Worm (Caenorhabditis elegans): ENCODE results near the gene pho-13.

The pho-13 gene

DNA sequence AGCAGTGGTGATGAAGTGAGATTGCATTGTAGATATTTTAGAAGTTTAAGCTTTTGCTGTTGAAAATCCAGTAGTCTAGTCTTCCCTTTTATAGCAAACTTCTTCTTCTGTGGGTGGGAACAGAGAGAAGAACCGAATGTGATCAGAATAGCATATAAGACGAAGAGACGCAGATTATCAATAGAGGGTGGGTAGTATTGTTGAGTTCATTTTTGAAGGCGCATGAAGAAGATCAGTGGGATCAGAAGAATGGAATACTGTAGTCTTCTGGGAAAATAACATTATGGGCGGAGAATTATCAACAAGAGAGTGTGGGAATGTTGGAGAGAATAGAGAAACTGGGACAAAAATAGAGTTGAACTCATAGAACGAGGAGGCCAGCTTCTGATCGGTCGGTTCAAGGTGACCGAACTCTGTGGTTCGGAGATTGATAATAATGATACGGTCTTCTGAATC, 14.3 kb upstream of the pho-13 start, which contains the start of gene F46C5.1:
TSS of gene F46C5.1 (minus strand) at position 51 of the 456 bp plus-strand sequence.
- no peak for TF ChIP-seq unc-62 (GFP tag; optimal IDR thresholded peaks at IDR 0.05)

DNA sequence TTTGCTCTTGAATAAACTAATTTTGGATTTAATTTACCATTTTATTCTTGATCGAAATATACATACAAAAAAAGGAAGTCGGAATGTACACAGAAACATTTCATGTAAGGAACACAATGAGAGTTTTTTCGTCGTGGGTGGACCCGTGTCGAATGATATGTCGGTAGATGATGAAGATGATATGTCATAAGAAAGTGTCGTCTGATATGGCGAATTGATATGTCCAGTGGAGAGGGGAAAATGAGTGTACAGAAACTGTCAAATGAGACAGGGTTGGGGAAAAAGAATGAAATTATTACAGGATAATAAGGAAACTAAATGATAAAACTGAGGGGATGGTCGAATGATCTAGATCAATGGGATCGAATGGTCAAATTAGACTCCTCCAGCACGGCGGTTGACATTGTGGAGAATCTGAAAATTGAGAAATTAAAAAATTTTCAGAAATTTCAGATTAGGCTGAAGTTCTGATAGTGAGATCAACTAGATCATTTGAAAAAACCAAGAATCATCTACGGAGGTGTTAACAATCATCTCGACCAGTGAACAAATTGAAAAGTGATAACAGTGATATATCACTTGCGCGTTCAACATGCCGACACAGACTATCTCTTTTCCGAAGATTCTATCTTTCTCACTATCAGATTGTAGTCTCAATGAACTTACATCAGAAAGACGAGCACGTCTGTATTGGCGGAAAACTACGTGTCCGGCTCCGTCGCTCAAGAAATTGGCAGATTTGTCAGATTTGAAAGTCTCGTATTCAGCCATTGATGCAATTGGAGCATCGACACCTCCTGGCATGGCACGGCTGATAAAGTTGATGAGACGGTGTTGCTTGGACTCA, 13.5 kb upstream of the pho-13 start:
- no peak for TF ChIP-seq unc-62 (GFP tag; optimal IDR thresholded peaks at IDR 0.05)

ce11 chrII:8818978-8819896, 12.4 kb upstream of the pho-13 start, which contains the start of gene F46C5.10:
Gene F46C5.10, minus strand, starts transcription at chrII:8819028.
- TF ChIP-seq unc-62 (GFP tag; optimal IDR thresholded peaks at IDR 0.05), result no peak

DNA sequence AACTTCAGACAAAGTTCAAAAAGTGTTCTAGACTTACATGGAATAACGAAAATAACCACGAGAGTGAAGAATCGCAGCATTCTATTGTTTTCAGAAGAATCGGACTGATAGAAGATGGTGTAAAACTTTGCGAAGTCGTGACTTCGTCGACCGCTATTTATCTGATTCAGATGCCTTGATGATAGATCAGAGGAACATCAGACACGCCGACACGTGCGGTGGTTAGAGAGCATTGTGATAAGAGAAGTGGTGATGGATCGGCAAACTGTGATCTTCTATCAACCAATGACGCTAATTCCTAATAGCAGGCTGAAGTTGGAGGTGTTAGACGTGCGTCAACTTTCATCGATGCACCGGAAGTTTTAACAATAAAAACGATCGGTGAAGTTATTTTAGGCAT, 11.4 kb upstream of the pho-13 start:
- no peak for TF ChIP-seq unc-62 (GFP tag; optimal IDR thresholded peaks at IDR 0.05)

DNA sequence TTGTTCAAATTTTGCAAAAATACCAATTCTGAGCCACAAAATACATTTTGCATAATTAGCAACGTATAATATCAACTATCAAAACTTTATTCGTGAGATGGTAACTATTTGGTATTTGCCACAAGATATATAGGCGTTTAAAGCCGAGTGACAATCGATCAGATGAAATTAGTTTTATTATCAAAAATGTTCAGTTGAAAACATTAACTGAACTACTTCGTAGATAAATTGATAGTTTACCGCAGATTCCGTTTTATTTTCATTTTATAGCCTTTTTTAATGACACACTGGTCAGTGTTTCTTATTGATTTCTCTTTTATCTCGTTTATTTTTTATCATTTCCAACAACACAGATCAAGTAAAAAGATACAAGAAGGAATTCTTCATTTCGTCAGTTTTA, 10.4 kb upstream of the pho-13 start:
- TF ChIP-seq unc-62 (GFP tag; optimal IDR thresholded peaks at IDR 0.05), result no peak

DNA sequence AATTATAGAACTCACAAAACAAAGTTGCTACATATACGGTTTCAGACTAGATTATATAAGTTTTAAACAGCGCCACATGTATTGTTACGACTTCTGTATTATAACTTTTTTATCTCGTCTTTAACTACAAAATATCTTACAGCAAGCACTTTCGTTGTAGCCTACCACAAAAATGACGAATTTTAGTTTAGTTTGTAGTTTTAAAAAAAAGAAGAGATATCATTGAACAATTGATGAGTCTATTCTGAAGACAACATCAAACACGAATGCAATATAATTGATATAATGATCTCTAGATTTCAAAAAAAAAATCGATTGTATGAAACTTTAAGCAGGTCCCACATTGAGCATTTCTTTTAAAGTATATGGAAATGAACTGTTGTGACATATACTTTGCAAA, 7.4 kb upstream of the pho-13 start:
- TF ChIP-seq unc-62 (GFP tag; optimal IDR thresholded peaks at IDR 0.05), result no peak

ce11 chrII:8813659-8814058, 6.8 kb upstream of the pho-13 start:
- no peak for TF ChIP-seq unc-62 (GFP tag; optimal IDR thresholded peaks at IDR 0.05)

ce11 chrII:8812346-8812745, 5.5 kb upstream of the pho-13 start:
- TF ChIP-seq unc-62 (GFP tag; optimal IDR thresholded peaks at IDR 0.05), result no peak

ce11 chrII:8811825-8812224, 5.0 kb upstream of the pho-13 start:
- no peak for TF ChIP-seq unc-62 (GFP tag; optimal IDR thresholded peaks at IDR 0.05)

- TF ChIP-seq unc-62 (GFP tag; optimal IDR thresholded peaks at IDR 0.05), result no peak
Measured at ce11 chrII:8810679-8811413, 4.0 kb upstream of the pho-13 start, which contains the start of the genes F46C5.9 and rer-1. Gene F46C5.9, minus strand, starts transcription at chrII:8810729. Gene rer-1, plus strand, starts transcription at chrII:8811370.

DNA sequence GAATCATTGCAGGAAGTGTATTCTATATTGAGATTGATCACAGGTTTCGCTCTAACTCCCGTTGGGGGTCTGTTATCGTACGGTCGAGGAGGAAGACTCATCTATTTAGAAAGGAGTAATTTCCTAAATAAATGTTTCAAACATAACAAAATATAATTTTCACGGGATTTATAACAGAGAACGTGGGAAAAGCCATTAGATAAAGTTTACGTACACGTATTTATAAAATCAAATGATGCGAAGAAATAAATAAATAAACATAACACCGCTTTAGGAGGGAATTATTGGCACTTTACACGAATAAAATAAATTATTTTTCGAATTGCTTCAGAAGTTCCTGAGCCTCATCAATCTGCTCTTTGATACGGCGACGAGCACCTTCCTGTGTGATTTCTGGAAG, 1.7 kb upstream of the pho-13 start, which contains the start of gene F07H5.10:
TSS of gene F07H5.10 (minus strand) at position 101 of the 400 bp plus-strand sequence.
- TF ChIP-seq unc-62 (GFP tag; optimal IDR thresholded peaks at IDR 0.05), result no peak

- no peak for TF ChIP-seq unc-62 (GFP tag; optimal IDR thresholded peaks at IDR 0.05)
Measured at ce11 chrII:8800830-8801229, 6.0 kb downstream of the pho-13 start, which contains the start of gene appg-2. Gene appg-2, plus strand, starts transcription at chrII:8801130.

- TF ChIP-seq unc-62 (GFP tag; optimal IDR thresholded peaks at IDR 0.05), result no peak
Measured at ce11 chrII:8799725-8800124, 7.1 kb downstream of the pho-13 start.

- TF ChIP-seq unc-62 (GFP tag; optimal IDR thresholded peaks at IDR 0.05), result no peak
Measured at ce11 chrII:8796391-8796790, 10.4 kb downstream of the pho-13 start.

- TF ChIP-seq unc-62 (GFP tag; optimal IDR thresholded peaks at IDR 0.05), result no peak
Measured at ce11 chrII:8795227-8795626, 11.6 kb downstream of the pho-13 start.

Measured in whole organism, dauer.